Worm (Caenorhabditis elegans): ENCODE data around the gene hip-1.

The hip-1 gene

DNA sequence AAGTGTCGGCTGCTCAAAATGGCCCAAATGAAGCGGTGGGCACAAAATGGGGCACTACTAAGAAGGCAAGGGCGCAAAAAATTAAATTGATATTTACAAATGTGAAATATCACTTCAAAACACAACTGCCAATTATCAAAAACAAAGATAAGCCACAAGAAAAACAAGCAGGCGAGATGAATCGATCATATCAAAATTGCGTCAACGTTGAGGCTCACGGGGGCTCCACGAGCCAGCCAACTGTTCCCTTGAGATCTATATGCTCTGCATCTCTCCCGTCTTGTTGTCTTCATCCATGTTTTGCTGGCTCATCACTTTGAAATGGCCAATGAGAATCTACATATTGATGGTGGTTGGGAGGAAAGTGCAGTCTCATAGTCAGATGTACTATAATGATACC lies 12.9 kb upstream of the hip-1 start:
- TF ChIP-seq ref-2 (tag; optimal IDR thresholded peaks at IDR 0.05) (no peak), unc-55 (GFP tag; optimal IDR thresholded peaks at IDR 0.05) (peak; percentile 46)

ce11 chrIII:13633826-13634225 lies 11.5 kb upstream of the hip-1 start:
- TF ChIP-seq hlh-6 (tag; optimal IDR thresholded peaks at IDR 0.05) (no peak), unc-42 (tag; optimal IDR thresholded peaks at IDR 0.05) (peak; percentile 66)

ce11 chrIII:13630708-13631107 lies 8.4 kb upstream of the hip-1 start, which contains the start of gene arrd-17:
Gene arrd-17, minus strand, starts transcription at chrIII:13630808.
- TF ChIP-seq fax-1 (tag; optimal IDR thresholded peaks at IDR 0.05), result no peak
- TF ChIP-seq madf-2 (tag; optimal IDR thresholded peaks at IDR 0.05), result no peak
- TF ChIP-seq ttx-3 (tag; optimal IDR thresholded peaks at IDR 0.05), result no peak
- no peak for TF ChIP-seq ceh-34 (tag; optimal IDR thresholded peaks at IDR 0.05)
- TF ChIP-seq ceh-48 (tag; optimal IDR thresholded peaks at IDR 0.05), result no peak
- no peak for TF ChIP-seq K09A11.1 (tag; optimal IDR thresholded peaks at IDR 0.05; ENCODE audit: insufficient read depth)
- TF ChIP-seq ref-2 (tag; optimal IDR thresholded peaks at IDR 0.05), result no peak
- TF ChIP-seq elt-4 (tag; optimal IDR thresholded peaks at IDR 0.05), result no peak
- TF ChIP-seq pros-1 (tag; optimal IDR thresholded peaks at IDR 0.05), result no peak
- TF ChIP-seq ceh-31 (tag; optimal IDR thresholded peaks at IDR 0.05), result no peak
- no peak for TF ChIP-seq lim-6 (tag; optimal IDR thresholded peaks at IDR 0.05)

ce11 chrIII:13626692-13627091 lies 4.4 kb upstream of the hip-1 start, which contains the start of gene T12D8.5:
Gene T12D8.5, minus strand, starts transcription at chrIII:13626786.
- TF ChIP-seq ttx-3 (tag; optimal IDR thresholded peaks at IDR 0.05) (no peak), elt-2 (tag; optimal IDR thresholded peaks at IDR 0.05) (peak; percentile 85)

- no peak for TF ChIP-seq ztf-16 (tag; optimal IDR thresholded peaks at IDR 0.05)
Observed at ce11 chrIII:13625650-13626430, 3.5 kb upstream of the hip-1 start.

DNA sequence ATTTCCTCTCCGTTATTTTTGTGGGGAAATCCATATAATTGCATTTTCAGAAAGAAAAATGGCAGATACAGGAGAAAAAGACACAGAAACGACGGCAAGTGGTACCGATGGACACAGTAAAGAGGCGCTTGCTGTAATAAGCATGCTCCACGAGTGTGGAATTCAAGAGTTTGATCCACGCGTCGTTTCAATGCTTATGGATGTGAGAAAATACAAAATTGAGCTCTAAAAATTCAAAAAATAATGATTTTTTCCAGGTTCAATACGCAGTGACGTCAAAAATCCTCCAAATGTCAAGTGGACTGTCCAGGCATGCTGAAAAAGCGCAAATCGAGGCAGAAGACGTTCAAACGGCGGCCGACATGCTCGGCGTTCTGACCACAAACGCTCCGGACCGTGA lies 1.9 kb upstream of the hip-1 start, which contains the start of gene taf-9:
Gene taf-9 (plus strand): TSS at position 51 of the 400 bp plus-strand sequence.
- no peak for TF ChIP-seq ahr-1 (tag; optimal IDR thresholded peaks at IDR 0.05)
- no peak for TF ChIP-seq T23F11.4 (GFP tag; optimal IDR thresholded peaks at IDR 0.05)
- TF ChIP-seq ref-2 (tag; optimal IDR thresholded peaks at IDR 0.05), result no peak
- no peak for TF ChIP-seq unc-86 (tag; optimal IDR thresholded peaks at IDR 0.05)
- no peak for TF ChIP-seq C38D4.7 (GFP tag; optimal IDR thresholded peaks at IDR 0.05)
- TF ChIP-seq C08G9.2 (tag; optimal IDR thresholded peaks at IDR 0.05), result no peak
- no peak for TF ChIP-seq zip-5 (tag; optimal IDR thresholded peaks at IDR 0.05)
- no peak for TF ChIP-seq lim-6 (tag; optimal IDR thresholded peaks at IDR 0.05)
- TF ChIP-seq sdc-2 (tag; optimal IDR thresholded peaks at IDR 0.05), result no peak
- TF ChIP-seq elt-4 (tag; optimal IDR thresholded peaks at IDR 0.05), result no peak
- TF ChIP-seq hlh-8 (tag; optimal IDR thresholded peaks at IDR 0.05), result no peak
- TF ChIP-seq dve-1 (tag; optimal IDR thresholded peaks at IDR 0.05), result no peak

DNA sequence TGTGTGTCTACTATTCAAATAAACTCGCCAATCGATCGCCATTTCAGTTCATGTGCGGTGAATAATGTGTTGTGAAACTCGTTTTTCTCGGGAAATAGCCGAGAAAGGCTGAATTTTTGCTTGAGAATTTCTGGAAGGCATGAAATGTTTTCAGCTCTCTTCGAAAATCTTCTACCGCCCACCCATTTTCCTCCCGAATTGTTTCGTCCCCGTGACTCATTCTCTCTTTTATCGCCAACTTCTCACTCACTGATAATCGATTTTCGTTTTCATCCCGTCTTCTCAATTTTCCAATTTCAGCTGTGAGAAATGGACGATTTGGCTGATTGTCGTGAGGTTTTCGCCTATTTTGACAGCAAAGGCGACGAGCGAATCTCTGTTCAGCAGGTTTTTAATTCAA lies 722 bp upstream of the hip-1 start, which contains the start of gene mlc-5:
Gene mlc-5 (plus strand): TSS at position 301 of the 400 bp plus-strand sequence.
- TF ChIP-seq odd-2 (tag; optimal IDR thresholded peaks at IDR 0.05), result no peak

DNA sequence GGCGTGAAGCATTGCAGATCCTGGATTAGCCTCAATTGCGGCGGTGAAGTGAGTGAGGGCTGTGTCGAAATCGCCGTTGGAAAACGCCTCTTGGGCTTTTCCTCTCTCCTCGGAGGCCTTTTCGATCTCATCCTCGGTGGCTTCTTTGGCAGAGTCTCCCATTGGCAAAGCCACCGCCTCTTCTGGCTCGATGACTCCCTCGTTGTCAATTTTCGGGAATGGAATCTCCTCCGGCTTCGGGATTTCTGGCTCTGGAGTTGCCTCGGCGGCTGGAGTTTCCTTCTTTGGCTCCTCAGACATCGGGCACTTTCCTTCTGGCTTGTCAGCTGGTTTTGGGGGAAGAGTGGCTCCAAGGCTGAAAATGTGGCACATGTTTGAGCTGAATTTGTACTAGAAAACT lies 575 bp downstream of the hip-1 start:
- TF ChIP-seq hlh-6 (tag; optimal IDR thresholded peaks at IDR 0.05), result no peak
- no peak for TF ChIP-seq nhr-11 (tag; optimal IDR thresholded peaks at IDR 0.05)
- no peak for TF ChIP-seq unc-55 (GFP tag; optimal IDR thresholded peaks at IDR 0.05)
- TF ChIP-seq hlh-13 (GFP tag; optimal IDR thresholded peaks at IDR 0.05), result no peak
- TF ChIP-seq elt-4 (tag; optimal IDR thresholded peaks at IDR 0.05), result no peak
- TF ChIP-seq ceh-34 (tag; optimal IDR thresholded peaks at IDR 0.05), result no peak
- TF ChIP-seq lin-11 (tag; optimal IDR thresholded peaks at IDR 0.05), result no peak
- TF ChIP-seq pros-1 (tag; optimal IDR thresholded peaks at IDR 0.05), result no peak
- no peak for TF ChIP-seq T23F11.4 (GFP tag; optimal IDR thresholded peaks at IDR 0.05)
